Worm (Caenorhabditis elegans): ENCODE measurements around the gene F49E8.8.
A peak's percentile ranks its signal among the peaks of the same experiment; 100 is the strongest.

The F49E8.8 gene

DNA sequence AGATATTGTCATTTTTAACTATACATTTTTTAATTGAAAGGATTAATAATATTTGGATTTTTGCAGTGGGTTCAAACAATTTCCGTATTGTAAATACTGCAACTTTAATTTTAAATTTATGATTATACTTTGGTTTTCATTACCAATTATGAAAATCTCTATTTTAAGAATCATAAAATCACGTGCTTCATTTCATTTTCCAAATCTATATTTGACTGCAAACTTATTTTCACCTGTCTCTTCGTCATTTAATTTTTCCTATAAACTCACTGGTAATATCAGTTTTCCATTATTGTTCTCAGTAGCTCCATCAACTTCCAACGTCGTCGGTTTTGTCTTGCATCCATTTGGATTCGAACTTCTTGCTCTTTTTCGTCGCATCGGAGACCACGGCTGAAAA lies 24.1 kb upstream of the F49E8.8 start, which contains the start of gene R05G6.1:
Gene R05G6.1 (plus strand): TSS at position 301 of the 400 bp plus-strand sequence.
- TF ChIP-seq sem-4 (tag; optimal IDR thresholded peaks at IDR 0.05) (no peak), mab-5 (tag; optimal IDR thresholded peaks at IDR 0.05) (no peak), unc-55 (GFP tag; optimal IDR thresholded peaks at IDR 0.05) (no peak), ztf-4 (tag; optimal IDR thresholded peaks at IDR 0.05) (no peak), unc-62 (GFP tag; optimal IDR thresholded peaks at IDR 0.05) (no peak), nhr-25 (tag; optimal IDR thresholded peaks at IDR 0.05) (no peak), R02D3.7 (tag; optimal IDR thresholded peaks at IDR 0.05) (no peak), ztf-11 (tag; optimal IDR thresholded peaks at IDR 0.05) (no peak)

DNA sequence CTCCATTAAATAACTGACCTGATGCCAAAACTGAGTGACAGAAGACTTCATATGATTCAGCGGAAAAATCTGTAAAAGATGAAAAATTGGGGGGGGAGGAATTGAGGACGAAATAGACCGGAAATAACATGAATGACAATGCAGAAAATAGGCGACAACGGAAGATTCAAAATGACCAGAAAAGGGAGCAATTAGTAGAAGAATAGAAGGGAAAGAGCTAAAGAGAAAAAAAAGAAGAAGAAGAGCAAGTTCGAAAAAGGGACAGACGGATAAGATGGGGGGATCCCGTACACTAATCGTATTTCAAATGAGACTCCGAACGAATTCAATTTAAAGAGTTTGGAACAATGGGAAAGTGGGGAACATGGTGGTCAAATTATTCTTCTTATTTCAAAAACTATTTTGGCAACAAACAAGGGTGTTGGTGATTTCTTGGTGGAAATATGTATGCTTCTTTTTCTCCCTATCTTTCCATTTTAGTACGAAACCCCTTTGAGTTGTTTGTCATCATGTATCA lies 13.9 kb upstream of the F49E8.8 start, which contains the start of gene R05G6.10:
Gene R05G6.10 (minus strand): TSS at position 51 of the 517 bp plus-strand sequence.
- no peak for TF ChIP-seq nhr-6 (tag; optimal IDR thresholded peaks at IDR 0.05)
- peak; percentile 2 for TF ChIP-seq zag-1 (tag; optimal IDR thresholded peaks at IDR 0.05)

DNA sequence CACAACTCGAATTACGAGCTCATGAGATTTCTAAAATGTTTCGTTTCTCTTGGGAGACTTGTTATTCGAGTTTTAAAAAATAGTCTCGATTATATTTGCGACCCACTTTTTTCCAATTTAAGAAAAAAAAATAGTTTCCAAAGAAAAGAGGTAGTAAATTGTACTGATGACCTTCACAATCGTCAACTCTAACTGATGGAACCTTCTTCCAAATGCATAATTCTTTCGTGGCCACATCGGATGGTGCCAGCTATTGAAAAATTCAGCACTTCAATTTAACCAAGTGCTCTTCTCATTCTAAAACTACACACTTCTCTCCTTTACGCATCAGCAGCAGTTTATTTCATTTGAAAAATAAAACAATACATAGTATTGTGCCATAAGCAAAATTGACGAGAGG lies 12.8 kb upstream of the F49E8.8 start:
- TF ChIP-seq mab-5 (tag; optimal IDR thresholded peaks at IDR 0.05) (no peak), C34F6.9 (tag; optimal IDR thresholded peaks at IDR 0.05) (no peak), zag-1 (tag; optimal IDR thresholded peaks at IDR 0.05) (no peak), elt-3 (tag; optimal IDR thresholded peaks at IDR 0.05) (no peak), ztf-4 (tag; optimal IDR thresholded peaks at IDR 0.05) (no peak), F13H6.1 (tag; optimal IDR thresholded peaks at IDR 0.05) (no peak), dmd-4 (tag; optimal IDR thresholded peaks at IDR 0.05) (no peak), mdl-1 (tag; optimal IDR thresholded peaks at IDR 0.05) (no peak), sma-3 (GFP tag; optimal IDR thresholded peaks at IDR 0.05) (no peak), R02D3.7 (tag; optimal IDR thresholded peaks at IDR 0.05) (no peak), unc-55 (GFP tag; optimal IDR thresholded peaks at IDR 0.05) (no peak)

DNA sequence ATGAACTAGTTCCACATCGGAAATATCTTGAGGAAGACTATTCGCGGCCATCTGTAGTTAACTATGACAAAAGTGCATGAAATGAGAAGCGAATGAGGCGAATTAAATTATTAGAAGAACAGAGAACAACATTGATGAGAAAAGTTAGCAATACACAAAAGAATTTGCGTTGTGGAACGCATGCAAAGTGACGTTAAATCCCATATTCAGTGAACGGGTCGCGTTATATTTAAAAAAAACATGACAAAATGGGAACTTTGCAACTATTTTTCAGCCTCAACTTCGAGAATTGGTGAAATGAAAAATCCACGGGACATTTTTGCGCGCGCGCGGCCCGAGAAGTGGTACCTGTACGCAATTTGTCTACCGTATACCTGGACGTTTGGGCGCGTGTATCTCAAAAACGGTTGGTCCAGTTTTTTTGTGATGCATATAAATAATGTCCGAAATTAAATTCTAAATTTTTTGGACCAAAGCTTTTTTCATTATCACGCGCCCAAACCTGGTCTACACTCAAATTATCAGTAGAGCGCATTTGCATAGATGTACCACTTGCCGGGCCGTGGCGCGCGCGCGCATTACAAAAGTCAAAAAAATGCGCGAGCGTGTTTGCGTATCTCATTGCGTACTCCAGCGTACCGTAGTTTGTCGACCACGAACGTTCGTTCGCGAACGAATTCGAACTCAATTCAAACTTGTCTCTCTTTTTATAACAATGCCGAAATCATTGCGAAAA lies 8.4 kb upstream of the F49E8.8 start, which contains the start of the genes cdd-2 and oef-1:
Gene cdd-2 (minus strand): TSS at position 51 of the 736 bp plus-strand sequence.
Gene oef-1 (plus strand): TSS at position 575 of the 736 bp plus-strand sequence.
- TF ChIP-seq nhr-10 (tag; optimal IDR thresholded peaks at IDR 0.05): no peak
- no peak for TF ChIP-seq ceh-16 (tag; optimal IDR thresholded peaks at IDR 0.05)
- TF ChIP-seq nhr-23 (tag; optimal IDR thresholded peaks at IDR 0.05): no peak
- TF ChIP-seq unc-55 (GFP tag; optimal IDR thresholded peaks at IDR 0.05): no peak
- no peak for TF ChIP-seq dmd-4 (tag; optimal IDR thresholded peaks at IDR 0.05)
- TF ChIP-seq unc-62 (GFP tag; optimal IDR thresholded peaks at IDR 0.05): no peak

DNA sequence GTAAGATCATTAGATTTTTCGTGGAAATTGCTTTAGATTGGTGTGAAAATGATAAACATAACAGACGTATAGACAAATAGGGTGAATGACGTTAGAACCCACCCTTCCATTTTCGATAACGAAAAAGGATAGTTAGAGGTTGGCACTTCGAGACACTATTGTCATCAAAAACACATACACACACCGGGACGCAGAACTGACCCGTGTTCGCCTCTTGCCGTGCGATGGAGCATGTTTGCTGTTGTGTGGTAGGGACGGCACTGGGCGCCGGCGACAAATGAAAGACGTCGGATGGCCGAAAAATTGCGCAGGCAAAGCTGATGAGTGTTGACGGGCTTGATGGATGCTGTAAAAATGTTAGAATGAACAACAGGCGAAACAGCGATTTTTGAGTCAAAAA lies 6.6 kb upstream of the F49E8.8 start:
- peak; percentile 54 for TF ChIP-seq fos-1 (tag; optimal IDR thresholded peaks at IDR 0.05)
- TF ChIP-seq nhr-129 (tag; optimal IDR thresholded peaks at IDR 0.05): peak; percentile 60
- TF ChIP-seq lsy-2 (tag; optimal IDR thresholded peaks at IDR 0.05): peak in 1 of 2 experiments; percentile 41
- TF ChIP-seq peb-1 (tag; optimal IDR thresholded peaks at IDR 0.05): no peak
- TF ChIP-seq F13H6.1 (tag; optimal IDR thresholded peaks at IDR 0.05): peak; percentile 19
- peak; percentile 28 for TF ChIP-seq C34F6.9 (tag; optimal IDR thresholded peaks at IDR 0.05)
- TF ChIP-seq skn-1 (tag; optimal IDR thresholded peaks at IDR 0.05): peak; percentile 80
- no peak for TF ChIP-seq gmeb-1 (tag; optimal IDR thresholded peaks at IDR 0.05)
- TF ChIP-seq Y55F3AM.14 (GFP tag; optimal IDR thresholded peaks at IDR 0.05): no peak
- TF ChIP-seq egl-27 (tag; optimal IDR thresholded peaks at IDR 0.05): no peak

DNA sequence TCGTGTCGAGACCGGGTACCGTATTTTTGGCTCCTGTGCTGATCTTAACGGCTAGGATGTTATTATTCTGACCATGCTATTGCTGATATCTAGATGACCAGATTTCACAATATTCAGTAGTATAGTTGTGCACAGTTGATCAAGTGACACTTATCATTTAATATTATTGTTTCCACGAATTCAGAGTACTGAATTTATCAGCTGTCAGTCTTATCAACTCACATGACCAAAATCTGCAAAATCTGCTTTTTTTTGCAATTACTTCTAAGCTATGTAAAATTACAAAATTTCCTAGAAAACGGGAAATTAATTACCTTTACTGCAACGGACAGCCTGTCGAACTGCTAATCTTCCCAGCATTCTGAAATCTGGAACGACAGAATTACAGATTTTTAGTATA lies 6.0 kb upstream of the F49E8.8 start, which contains the start of gene pam-1:
Gene pam-1 (minus strand): TSS at position 368 of the 400 bp plus-strand sequence.
- TF ChIP-seq mdl-1 (tag; optimal IDR thresholded peaks at IDR 0.05) (no peak), zag-1 (tag; optimal IDR thresholded peaks at IDR 0.05) (no peak), lsy-2 (tag; optimal IDR thresholded peaks at IDR 0.05) (no peak), dmd-4 (tag; optimal IDR thresholded peaks at IDR 0.05) (no peak), Y55F3AM.14 (GFP tag; optimal IDR thresholded peaks at IDR 0.05) (no peak), skn-1 (tag; optimal IDR thresholded peaks at IDR 0.05) (no peak), R02D3.7 (tag; optimal IDR thresholded peaks at IDR 0.05) (no peak), elt-3 (tag; optimal IDR thresholded peaks at IDR 0.05) (no peak)

DNA sequence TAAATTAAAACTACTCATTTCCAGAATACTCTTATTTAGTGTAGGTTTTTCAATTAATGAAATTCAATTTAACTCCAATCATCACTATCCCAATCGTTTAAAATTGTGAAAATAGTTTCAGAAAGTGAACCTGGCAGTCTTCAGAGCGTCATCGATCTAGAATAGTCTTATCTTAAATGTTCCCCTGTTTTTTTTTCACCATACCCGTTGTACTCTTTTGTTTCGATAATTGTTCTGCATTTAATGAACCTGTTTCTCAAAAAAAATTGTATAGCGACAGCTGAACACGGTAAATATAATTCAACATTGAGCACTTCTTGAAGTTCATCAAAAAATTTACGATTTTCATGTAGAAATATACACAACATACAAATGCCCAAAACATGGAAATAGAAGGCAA lies 5.2 kb upstream of the F49E8.8 start:
- no peak for TF ChIP-seq zag-1 (tag; optimal IDR thresholded peaks at IDR 0.05)
- no peak for TF ChIP-seq nhr-6 (tag; optimal IDR thresholded peaks at IDR 0.05)
- TF ChIP-seq ceh-82 (tag; optimal IDR thresholded peaks at IDR 0.05): no peak

Data from whole organism, L2 larva.